Worm (Caenorhabditis elegans): ENCODE results near the gene ZK1128.3.

DNA sequence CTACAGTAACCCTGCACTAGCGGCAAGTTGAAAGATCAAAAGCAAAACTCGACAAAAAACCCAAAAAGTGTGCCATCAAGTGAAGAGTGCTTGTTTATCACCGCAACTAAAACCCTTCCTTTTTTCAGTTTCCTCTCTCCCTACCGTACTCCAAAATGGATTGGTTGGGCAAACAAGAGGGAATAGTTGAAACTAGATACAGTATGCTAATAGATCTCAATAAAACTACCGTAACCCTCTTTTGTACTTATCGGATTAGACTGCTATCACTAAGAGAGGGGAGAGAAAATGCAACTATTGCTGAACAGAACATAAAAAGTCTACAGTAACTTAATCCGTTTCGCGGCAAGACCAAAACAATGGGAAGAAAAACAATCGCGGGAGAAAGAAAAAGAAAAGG lies 23.3 kb downstream of the ZK1128.3 start:
- TF ChIP-seq med-1 (GFP tag; optimal IDR thresholded peaks at IDR 0.05; ENCODE audit: insufficient read depth) (no peak), flt-1 (GFP tag; IDR thresholded peaks at IDR 0.05) (no peak), ref-1 (GFP tag; conservative IDR thresholded peaks at IDR 0.05) (no peak), cog-1 (tag; optimal IDR thresholded peaks at IDR 0.05) (no peak), ztf-23 (GFP tag; IDR thresholded peaks at IDR 0.05) (no peak), tab-1 (GFP tag; IDR thresholded peaks at IDR 0.05) (no peak), klf-2 (GFP tag; conservative IDR thresholded peaks at IDR 0.05) (no peak)

All from whole organism, midembryonic.